Fruit fly (Drosophila melanogaster) whole organism, prepupa: Measurements from ENCODE around the gene rst.

Experiments
- CG11762 ChIP-seq: fragments of 200-800 bp; sonication (Bioruptor generic); optimal IDR thresholded peaks from 3 replicates; lab custom pipeline; 2016; ENCODE audit warnings: missing biosample characterization, missing genetic modification characterization; ENCODE audit not compliant: insufficient read depth
- CG34406 ChIP-seq: fragments of 200-800 bp; sonication (Bioruptor generic); optimal IDR thresholded peaks from 3 replicates; lab custom pipeline; 2016; ENCODE audit warnings: missing biosample characterization, missing genetic modification characterization
- CG6808 ChIP-seq: fragments of 200-800 bp; sonication (Bioruptor generic); optimal IDR thresholded peaks from 3 replicates; lab custom pipeline; 2017; ENCODE audit warnings: missing biosample characterization, missing genetic modification characterization, mild to moderate bottlenecking, moderate library complexity, missing genetic modification reagents
- CG7368 ChIP-seq: fragments of 200-800 bp; sonication (Bioruptor generic); optimal IDR thresholded peaks from 3 replicates; lab custom pipeline; 2016; ENCODE audit warnings: missing biosample characterization, missing genetic modification characterization

DNA sequence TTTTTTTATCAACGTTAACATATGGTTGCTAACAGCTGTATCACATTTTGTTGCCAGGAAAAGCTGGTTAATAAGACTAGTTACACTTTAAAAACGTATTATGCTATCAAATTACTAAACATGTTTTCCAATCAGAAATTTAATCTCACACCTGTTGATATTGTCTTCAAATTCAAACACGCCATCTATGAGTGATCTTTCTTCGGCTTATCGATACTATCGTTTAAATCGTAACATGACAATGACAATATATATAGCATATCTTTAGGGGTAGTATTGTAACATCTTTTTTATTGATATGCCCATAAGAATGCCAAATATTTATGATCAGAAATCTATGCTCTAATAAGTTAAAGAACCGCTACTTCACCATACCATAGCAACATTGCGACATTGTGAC, 24.5 kb downstream of the rst start:
- no peak for TF ChIP-seq CG11762 (GFP tag; lab: Kevin White, UChicago)
- no peak for TF ChIP-seq CG7368 (GFP tag; lab: Kevin White, UChicago)
- no peak for TF ChIP-seq CG34406
- TF ChIP-seq CG6808 (GFP tag; lab: Kevin White, UChicago), result no peak
